Fruit fly (Drosophila melanogaster) ovary, adult (tissue): ENCODE results near the gene CG7646.

ENCODE experiments used
- CG17801 ChIP-seq: fragments of 200-800 bp; optimal IDR thresholded peaks from 2 replicates; lab custom pipeline; 2019; ENCODE audit warnings: missing biosample characterization, mild to moderate bottlenecking, missing genetic modification characterization, moderate library complexity; ENCODE audit not compliant: partially characterized antibody

CG7646 gene

dm6 chr3L:19991714-19992231 lies at the start of gene CG7646, which contains the start of gene Nca:
CG7646 (plus strand) TSS chr3L:19991887.
Nca (plus strand) TSS chr3L:19991887.
- no peak for TF ChIP-seq CG17801 (GFP tag; lab: Kevin White, UChicago)

DNA sequence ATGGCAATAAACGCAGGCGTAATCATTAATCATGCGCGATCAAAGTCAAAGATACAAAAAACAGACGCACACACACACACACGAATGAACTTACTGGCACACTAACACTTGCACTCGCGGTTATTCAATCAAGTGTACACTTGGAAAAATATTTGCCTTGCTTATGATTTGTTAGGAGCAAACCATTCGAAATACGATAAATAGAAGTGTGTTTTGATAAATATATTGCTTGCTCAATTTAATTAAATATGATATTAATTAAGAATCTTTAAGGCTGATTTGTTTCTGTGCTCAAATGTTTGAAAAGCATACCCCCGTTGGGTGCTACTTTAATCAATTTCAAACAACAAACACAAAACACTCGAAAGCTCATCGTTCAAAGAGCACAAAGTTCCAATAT lies 46.2 kb upstream of the CG7646 start:
- TF ChIP-seq CG17801 (GFP tag; lab: Kevin White, UChicago): no peak

DNA sequence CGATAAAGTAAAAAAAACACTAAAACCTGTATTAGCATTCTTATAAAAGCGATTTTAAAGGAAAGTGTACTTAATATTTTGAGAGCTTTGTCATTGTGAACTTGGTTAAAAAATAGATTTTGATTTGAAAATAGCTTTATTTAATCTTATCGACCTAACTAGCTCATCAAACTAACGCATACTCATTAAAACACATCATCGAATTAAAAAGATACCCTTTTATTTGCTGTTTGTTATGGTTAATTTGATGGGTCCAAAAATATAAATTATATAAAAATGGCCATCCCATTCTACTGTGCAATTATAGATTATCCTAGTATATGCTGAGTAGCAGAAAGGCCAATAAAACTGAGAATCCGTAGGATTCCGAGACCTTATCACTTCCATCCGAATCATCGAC lies 40.7 kb upstream of the CG7646 start, which contains the start of gene CG32219:
Gene CG32219 (minus strand): TSS at position 101 of the 400 bp plus-strand sequence.
- no peak for TF ChIP-seq CG17801 (GFP tag; lab: Kevin White, UChicago)

DNA sequence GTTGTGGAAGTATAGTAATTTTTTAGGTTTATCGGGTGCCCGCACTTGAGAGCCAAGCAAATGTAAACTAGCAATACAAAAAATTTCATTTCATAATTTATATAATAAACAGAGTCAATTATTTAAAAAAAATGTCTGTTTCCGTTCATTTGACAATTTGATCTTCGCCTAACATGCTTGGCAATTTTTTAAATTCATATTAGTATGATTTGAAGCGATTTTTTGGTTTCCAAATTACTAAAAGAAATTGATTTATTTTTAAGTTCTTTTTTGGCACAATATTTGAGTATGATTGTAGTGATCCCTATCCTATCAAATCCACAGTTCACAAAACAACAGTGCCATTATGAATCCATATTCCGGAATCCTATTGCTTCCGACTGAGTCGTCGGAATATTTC lies 39.8 kb upstream of the CG7646 start, which contains the start of gene CG34258:
Gene CG34258 (minus strand): TSS at position 101 of the 400 bp plus-strand sequence.
- no peak for TF ChIP-seq CG17801 (GFP tag; lab: Kevin White, UChicago)

- TF ChIP-seq CG17801 (GFP tag; lab: Kevin White, UChicago): no peak
Measured at dm6 chr3L:19952690-19953089, 39.0 kb upstream of the CG7646 start, which contains the start of gene CG33710. CG33710 (minus strand) TSS chr3L:19952790.

dm6 chr3L:19953612-19954011 lies 38.1 kb upstream of the CG7646 start, which contains the start of gene CG42655:
CG42655 (minus strand) TSS chr3L:19953712.
- no peak for TF ChIP-seq CG17801 (GFP tag; lab: Kevin White, UChicago)

dm6 chr3L:19954426-19954825 lies 37.3 kb upstream of the CG7646 start, which contains the start of gene CG42654:
CG42654 (minus strand) TSS chr3L:19954526.
- TF ChIP-seq CG17801 (GFP tag; lab: Kevin White, UChicago): no peak

DNA sequence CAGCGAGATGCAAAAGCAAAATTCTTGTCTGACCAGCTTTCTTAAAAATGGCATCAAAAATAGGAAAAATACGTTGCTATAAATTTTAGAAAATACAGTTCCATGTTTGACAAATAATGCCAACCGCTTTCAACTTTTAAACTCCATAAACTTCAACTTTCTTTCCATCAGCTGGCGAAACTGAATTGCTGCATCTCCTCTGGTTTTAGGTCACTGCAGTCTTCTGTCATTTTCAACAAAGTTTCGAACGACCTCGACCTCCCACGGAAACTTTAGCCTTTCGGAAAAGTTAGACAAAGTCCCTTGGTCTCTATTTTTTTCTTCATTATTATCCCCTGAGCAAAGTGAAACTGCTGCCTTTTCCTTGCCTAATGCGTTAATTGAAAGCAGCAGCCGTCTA lies 36.0 kb upstream of the CG7646 start, which contains the start of gene CG42263:
Gene CG42263 (minus strand): TSS at position 101 of the 400 bp plus-strand sequence.
- TF ChIP-seq CG17801 (GFP tag; lab: Kevin White, UChicago): no peak

dm6 chr3L:19961805-19962204 lies 29.9 kb upstream of the CG7646 start:
- TF ChIP-seq CG17801 (GFP tag; lab: Kevin White, UChicago): no peak

dm6 chr3L:19968725-19969598 lies 22.7 kb upstream of the CG7646 start:
- TF ChIP-seq CG17801 (GFP tag; lab: Kevin White, UChicago): no peak

dm6 chr3L:19978088-19978487 lies 13.6 kb upstream of the CG7646 start:
- TF ChIP-seq CG17801 (GFP tag; lab: Kevin White, UChicago): no peak

DNA sequence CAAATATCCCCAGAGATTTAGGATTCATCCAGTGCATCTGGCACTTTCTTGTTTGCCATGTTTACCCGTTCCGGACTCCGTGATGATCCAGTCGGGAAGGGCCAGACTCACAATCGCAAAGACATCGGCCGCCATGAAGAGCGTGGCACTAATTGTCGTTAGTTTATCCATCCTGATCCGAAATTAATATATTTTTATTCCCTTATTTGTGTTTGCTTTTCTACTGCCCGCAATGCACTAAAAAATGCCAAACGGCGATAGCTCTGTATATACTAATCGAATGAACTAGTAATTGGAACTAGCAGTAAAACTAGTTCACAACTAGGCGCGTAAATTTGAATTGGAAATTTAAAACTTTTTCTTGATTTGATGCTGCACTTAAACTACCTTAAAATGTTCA lies 12.1 kb upstream of the CG7646 start, which contains the start of gene CG14182:
Gene CG14182 (minus strand): TSS at position 221 of the 400 bp plus-strand sequence.
- peak; percentile 2 for TF ChIP-seq CG17801 (GFP tag; lab: Kevin White, UChicago)

DNA sequence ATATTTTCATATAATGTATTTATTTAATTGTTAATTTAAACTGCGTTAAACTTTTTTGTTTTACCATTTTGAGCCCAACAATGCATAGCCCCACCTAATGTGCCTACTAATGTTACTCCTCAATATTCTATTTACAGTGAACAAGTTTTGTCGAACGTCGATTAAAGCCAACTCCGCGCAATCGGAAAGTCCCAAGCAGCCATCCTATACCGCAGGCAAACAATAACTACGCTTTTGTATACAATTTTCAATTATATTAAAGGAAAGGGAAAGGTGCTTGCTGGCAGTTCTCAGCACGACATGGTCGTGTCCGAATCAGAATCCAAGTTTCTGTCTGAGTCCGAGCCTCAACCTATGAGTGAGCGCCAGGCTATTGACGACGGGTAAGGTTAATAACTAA lies 10.3 kb upstream of the CG7646 start, which contains the start of gene CG17732:
Gene CG17732 (plus strand): TSS at position 301 of the 400 bp plus-strand sequence.
- TF ChIP-seq CG17801 (GFP tag; lab: Kevin White, UChicago): no peak

DNA sequence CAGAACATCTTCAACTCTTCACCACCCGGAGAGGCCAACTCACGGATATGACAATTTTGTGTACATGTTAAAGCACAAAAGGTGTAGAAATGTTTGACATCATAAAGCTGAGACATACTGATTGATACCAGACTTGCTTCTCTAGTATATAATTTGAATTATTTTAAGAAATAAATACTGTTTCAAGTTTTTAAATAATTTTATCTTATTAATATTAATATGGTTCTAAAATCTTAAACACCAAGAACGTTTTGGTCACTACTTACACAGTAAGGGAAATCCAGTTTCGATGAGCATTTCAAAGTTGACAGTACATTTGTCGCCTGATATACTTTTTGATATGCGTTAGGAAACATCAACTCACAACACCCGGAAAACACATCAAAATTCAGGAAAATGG lies 5.9 kb upstream of the CG7646 start, which contains the start of the genes hale and schuy:
Gene hale (minus strand): TSS at position 101 of the 400 bp plus-strand sequence.
Gene schuy (plus strand): TSS at position 326 of the 400 bp plus-strand sequence.
- no peak for TF ChIP-seq CG17801 (GFP tag; lab: Kevin White, UChicago)

- no peak for TF ChIP-seq CG17801 (GFP tag; lab: Kevin White, UChicago)
Measured at dm6 chr3L:19988891-19989290, 2.8 kb upstream of the CG7646 start, which contains the start of gene Csas. Csas (minus strand) TSS chr3L:19988991.
